Fruit fly (Drosophila melanogaster): ENCODE data around the gene CG34300.

The CG34300 gene

DNA sequence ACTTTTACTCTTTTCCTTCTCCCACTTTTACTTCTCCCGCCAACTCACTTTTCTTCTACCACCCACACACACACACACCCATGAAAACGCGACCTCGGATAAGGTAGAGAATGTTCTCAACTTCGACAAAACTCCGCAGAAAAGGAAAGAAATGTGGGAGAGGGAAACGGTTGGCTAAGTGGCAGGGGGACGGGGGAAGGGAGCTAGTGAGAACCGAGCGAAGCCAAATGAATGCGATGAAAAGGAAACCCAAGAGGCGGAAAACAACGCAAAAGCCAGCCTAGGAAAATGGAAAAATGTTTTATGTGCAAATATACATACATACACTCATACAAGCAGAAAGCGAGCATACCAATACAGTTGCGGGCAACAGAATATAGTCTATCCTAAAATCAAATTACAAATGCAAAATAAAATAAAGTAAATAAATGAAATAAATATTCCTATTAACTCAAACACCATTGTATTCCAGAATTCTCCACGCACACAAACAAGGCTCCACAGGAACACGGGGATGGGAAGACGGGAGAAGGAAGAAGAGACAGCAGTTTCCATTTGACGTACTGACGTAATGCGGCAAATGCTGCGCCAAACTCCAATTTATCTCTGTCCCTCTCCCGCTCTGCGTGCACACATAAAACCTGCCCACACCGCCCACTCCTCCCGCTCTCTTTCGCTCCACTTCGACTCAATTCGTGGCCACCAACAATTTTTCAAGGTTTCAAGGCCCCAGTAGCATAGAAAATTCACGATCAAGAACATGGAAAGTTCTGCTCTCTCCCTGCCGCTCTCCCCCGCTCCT is 35.9 kb downstream of the CG34300 start:
- no peak for TF ChIP-seq CG8478 (optimal IDR thresholded peaks at IDR 0.05)

DNA sequence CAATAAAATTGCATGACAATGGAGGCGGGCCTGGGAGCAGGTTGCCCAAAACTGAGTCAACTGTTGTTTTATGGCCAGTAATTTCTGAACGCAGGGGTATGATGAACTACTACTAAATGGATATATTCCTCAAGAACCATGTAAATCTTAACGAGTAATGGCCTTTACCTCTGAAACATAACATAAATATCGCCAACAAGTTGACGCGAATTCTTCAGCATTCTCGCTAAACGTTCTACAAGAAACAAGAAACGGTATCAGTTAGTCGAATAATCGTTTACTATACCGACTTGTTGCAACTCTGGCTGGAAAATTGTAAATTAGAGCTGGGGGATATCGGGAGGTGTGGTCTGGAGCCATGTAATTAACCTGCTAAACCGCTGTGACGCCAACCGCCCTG is 37.7 kb downstream of the CG34300 start:
- TF ChIP-seq CG8478 (optimal IDR thresholded peaks at IDR 0.05): no peak
- TF ChIP-seq CTCF (optimal IDR thresholded peaks at IDR 0.05): no peak

DNA sequence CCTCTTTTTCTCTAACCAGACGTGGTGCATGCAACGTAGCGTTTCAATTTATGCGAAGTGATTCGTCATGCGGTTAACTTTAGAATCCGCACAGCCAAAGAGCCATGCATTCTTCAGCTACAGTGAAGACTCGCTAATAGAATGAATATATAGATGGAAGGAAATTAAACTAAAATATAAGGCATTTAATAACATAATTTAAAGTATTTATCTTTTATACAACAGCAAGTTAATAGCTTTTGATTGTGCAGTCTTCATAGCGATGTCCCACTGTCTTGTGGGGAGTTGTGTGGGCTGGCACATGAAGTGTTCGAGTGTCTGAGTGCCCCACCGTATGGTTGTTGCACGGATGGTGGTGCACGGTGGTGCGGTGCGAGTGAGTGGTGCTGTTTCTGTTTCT is 41.0 kb downstream of the CG34300 start:
- TF ChIP-seq CG8478 (optimal IDR thresholded peaks at IDR 0.05) (no peak), CTCF (optimal IDR thresholded peaks at IDR 0.05) (no peak)

DNA sequence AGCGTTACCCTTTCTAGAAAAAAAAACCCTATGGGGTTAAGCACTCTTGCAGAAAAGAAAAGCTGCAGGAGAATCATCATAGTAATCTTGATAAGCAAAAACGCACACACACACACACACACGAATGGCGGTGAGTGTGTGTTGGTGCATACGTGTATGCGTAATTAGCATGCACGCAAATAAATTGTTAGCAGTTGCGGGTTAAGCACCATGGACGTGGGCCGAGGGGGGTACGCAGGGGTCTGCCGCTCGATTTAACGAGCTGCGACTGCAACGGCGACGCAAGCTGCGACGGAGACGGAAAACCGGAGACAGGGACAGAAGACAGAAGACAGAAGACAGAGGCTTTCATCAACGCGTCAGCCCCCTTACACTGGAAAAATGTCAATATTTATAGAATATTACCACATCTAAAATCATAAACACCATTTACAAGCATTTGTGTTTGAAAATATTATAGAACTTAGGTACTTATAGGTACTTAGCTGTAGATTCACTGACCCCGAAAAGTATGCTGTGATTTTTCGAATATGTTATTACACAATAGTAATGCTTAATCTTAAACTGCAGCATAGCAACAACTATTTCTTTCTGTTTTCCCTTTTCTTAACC is 41.7 kb downstream of the CG34300 start:
- TF ChIP-seq CTCF (optimal IDR thresholded peaks at IDR 0.05): no peak
- TF ChIP-seq CG8478 (optimal IDR thresholded peaks at IDR 0.05): no peak

DNA sequence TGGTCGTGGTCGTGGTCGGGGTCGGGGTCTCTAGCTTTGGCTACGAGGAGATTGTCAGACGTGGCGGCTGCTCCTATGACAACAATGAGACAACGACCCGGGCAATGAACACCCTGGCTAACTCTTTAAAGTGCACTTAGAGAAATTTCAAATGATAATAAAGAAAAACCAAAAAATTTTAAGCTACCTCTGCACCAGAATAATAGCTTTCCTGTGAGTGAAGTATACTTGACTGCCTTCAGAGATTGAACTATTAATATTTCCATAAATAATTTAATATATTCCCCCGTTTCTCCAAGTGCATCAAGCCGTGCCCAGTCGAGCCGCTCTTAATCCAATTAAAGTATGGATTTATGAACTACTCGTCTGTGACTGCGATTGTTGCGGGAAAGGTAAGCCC is 42.7 kb downstream of the CG34300 start:
- TF ChIP-seq CTCF (optimal IDR thresholded peaks at IDR 0.05): no peak
- TF ChIP-seq CG8478 (optimal IDR thresholded peaks at IDR 0.05): no peak

DNA sequence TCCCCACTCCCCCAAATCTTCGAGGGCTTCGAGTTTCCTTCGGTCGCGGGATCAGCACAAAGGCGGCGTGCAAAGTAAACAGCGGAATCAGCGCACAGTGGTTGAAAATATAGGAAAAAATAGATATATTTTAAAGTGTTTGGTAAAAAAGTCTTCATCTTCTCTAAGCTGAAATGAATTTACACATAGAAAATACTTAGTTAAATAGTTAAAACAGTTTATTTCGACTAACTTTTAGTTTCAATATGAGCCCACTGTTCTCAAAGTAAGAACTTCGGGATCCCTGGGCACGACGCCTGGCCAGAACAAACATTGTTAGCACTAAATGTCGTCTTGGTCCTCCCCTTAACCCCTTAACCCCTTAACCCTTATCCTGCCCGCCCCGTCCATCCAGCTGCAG is 44.6 kb downstream of the CG34300 start:
- no peak for TF ChIP-seq CTCF (optimal IDR thresholded peaks at IDR 0.05)
- no peak for TF ChIP-seq CG8478 (optimal IDR thresholded peaks at IDR 0.05)

DNA sequence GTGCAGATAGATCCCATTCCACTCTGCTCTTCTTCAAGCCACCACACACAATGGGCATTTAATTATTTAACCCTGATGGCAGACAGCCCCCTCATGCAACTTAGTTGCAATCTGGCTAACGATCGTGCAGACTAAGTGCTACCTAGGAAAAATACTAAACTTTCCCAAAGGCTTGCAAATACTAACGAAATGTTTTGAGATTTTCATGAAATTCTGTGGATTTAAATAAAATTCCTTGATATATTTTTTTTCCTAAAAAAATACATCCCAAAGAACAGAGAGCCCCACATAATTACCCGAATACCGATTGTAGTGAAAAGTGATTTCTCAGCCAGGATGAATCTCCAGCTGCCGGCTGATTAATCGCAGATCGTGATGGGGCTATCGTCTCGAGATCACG is 46.9 kb downstream of the CG34300 start:
- TF ChIP-seq CTCF (optimal IDR thresholded peaks at IDR 0.05) (no peak), CG8478 (optimal IDR thresholded peaks at IDR 0.05) (no peak)

DNA sequence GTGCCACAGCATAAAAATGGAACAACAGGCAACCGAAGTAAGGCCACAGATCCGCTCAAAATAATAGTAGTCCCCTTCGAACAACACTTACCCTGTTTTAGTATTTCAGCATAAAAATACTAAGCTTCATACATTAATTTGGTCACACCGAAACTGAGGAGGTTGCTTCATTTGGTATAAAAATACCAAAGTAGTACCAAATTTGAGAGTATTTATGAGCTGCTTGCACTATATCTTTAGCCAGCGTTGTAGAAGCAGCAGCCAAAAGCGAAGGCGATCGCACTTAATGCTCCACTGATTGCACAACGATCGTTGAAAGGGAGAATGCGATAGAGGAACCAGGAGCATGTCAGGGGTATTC is 47.5 kb downstream of the CG34300 start:
- TF ChIP-seq CTCF (optimal IDR thresholded peaks at IDR 0.05) (no peak), CG8478 (optimal IDR thresholded peaks at IDR 0.05) (no peak)

DNA sequence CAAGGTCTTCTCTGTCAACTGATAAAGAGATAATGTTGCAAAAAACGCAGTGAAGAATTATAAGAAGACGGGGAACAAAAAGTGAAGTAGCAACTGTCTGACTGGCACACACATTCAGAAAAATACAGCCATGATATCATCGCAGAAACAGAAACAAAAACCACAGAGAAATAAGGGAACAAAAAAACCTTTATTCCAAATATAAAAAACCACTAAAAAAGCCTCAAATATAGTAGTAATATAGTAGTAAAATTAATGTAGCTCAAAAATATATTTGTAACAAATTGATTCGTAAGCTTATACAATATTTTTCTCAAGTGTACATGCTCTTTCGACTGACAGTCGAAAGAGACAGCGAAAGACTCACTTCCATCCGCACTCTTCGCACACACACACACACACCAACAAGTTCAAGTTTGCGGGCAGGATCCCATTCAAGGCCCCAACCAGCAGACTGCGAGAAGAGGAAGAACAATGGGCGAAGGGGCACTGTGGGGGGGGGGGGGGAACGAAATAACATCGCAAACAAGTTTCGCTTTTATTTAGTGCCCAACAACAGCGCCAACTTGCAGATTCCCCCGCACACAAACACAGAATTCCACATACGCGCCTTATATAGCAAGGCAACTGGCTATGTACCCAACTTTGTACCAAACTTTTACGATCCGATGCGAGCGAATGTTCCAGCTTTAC is 48.0 kb downstream of the CG34300 start:
- TF ChIP-seq CTCF (optimal IDR thresholded peaks at IDR 0.05) (no peak), CG8478 (optimal IDR thresholded peaks at IDR 0.05) (no peak)

DNA sequence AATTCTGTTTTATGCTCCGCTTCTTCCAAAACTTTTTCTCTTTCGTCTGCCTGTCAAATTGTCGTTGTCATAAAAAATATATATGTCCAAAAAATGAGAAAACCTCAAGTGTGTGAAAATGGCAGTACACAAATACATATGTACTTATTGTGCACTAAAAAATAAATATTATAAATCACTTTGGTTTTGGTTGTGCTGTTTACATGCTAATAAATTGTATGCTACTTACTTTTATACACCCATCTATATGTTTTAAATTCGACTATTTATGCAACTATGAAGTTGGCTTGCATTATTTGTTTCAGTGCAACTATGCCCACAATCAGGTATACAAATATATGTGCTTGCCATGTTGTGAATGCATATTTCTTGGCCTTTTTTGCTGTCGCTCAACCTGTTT is 48.9 kb downstream of the CG34300 start:
- TF ChIP-seq CTCF (optimal IDR thresholded peaks at IDR 0.05) (no peak), CG8478 (optimal IDR thresholded peaks at IDR 0.05) (no peak)

DNA sequence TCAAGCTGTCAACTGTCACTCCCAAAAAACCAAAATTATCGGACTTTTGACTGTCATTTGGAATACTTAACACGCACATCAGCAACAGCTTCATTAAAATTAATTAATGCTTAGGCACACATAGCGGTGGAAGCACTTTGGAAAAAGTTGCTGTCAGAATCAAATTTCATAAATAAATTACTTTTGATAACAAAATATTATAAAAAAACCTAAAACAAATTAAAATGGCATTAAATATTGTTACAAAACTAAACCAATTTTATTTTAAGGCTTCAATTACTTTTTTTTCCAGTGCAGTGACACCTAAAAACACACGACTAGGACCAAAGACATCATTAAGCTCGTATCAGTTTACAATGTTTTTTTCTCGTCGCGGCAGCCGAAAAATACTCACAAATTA is 50.2 kb downstream of the CG34300 start:
- TF ChIP-seq CTCF (optimal IDR thresholded peaks at IDR 0.05): no peak
- no peak for TF ChIP-seq CG8478 (optimal IDR thresholded peaks at IDR 0.05)

Measured in S2 (cell line).